Fruit fly (Drosophila melanogaster): Measurements from ENCODE around the gene shps.

shps gene

DNA sequence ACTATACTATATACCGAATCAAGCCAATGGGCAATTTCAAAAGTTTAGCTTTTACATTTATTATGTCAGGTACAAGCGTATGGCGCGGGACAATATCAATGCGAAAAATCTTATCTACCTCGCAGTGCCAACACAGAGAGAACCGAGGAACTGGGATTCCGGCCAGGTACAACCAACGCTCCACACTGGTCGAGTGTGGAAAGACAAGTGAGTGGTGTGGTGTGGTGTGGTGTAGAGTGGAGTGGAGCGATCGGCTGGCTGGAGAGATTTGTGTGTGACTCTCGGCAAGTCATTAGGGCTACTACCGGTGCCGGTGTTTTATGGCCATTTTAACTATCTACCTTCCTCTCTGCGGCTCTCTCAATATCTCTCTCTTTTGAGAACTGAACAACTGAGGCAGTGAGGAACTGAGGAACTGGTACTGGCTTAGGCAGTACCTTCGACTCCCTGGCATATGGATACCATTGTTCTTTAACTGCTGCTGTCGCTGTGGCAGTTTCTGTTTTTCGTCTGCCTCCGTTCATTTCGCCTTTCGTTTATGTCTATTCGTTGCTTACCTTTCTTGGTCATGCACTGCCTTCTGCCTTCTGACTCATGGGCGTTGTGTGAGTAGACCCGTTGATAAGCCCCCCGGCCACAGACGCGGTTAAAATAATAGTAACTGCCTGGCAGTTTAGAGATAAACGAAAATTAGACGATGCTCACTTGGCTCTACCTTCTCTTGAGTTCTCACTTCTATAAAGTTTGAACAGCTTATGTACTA lies 19.9 kb upstream of the shps start (continued):
- TF ChIP-seq cad (GFP tag; optimal IDR thresholded peaks at IDR 0.05) (peak; percentile 91), BEAF-32 (GFP tag; optimal IDR thresholded peaks at IDR 0.05) (no peak), Mes4 (GFP tag; optimal IDR thresholded peaks at IDR 0.05) (peak; percentile 75), crp (GFP tag; optimal IDR thresholded peaks at IDR 0.05) (no peak), wek (GFP tag; optimal IDR thresholded peaks at IDR 0.05) (peak; percentile 67), Atf-2 (GFP tag; optimal IDR thresholded peaks at IDR 0.05) (peak; percentile 88), eve (GFP tag; optimal IDR thresholded peaks at IDR 0.05) (peak in 1 of 2 experiments; percentile 73), CG18619 (GFP tag; optimal IDR thresholded peaks at IDR 0.05) (peak; percentile 90), CG4820 (GFP tag; optimal IDR thresholded peaks at IDR 0.05) (peak; percentile 85), CG1602 (GFP tag; optimal IDR thresholded peaks at IDR 0.05) (peak; percentile 85), sob (GFP tag; IDR thresholded peaks at IDR 0.05) (peak; percentile 88), tup (GFP tag; optimal IDR thresholded peaks at IDR 0.05) (peak; percentile 86), Jarid2 (GFP tag; optimal IDR thresholded peaks at IDR 0.05) (peak; percentile 45), CG11456 (GFP tag; IDR thresholded peaks at IDR 0.05) (peak; percentile 91), CG14710 (tag; optimal IDR thresholded peaks at IDR 0.05) (peak; percentile 83), CG11247 (GFP tag; IDR thresholded peaks at IDR 0.05) (peak; percentile 87), CG32772 (GFP tag; IDR thresholded peaks at IDR 0.05) (peak; percentile 89), Fer3 (tag; optimal IDR thresholded peaks at IDR 0.05) (peak; percentile 89), Dip3 (GFP tag; optimal IDR thresholded peaks at IDR 0.05) (peak; percentile 95), tna (GFP tag; IDR thresholded peaks at IDR 0.05; ENCODE audit: partially characterized antibody) (no peak), kni (GFP tag; optimal IDR thresholded peaks at IDR 0.05) (peak; percentile 84), Rfx (GFP tag; IDR thresholded peaks at IDR 0.05) (peak; percentile 93), HLHmδ (GFP tag; optimal IDR thresholded peaks at IDR 0.05) (peak; percentile 24), Aef1 (GFP tag; IDR thresholded peaks at IDR 0.05) (peak; percentile 73), CG5180 (GFP tag; optimal IDR thresholded peaks at IDR 0.05) (peak; percentile 73), CG16779 (GFP tag; IDR thresholded peaks at IDR 0.05) (peak; percentile 82), CG12155 (GFP tag; optimal IDR thresholded peaks at IDR 0.05) (peak; percentile 91), CG6689 (GFP tag; IDR thresholded peaks at IDR 0.05) (peak; percentile 88), Camta (GFP tag; optimal IDR thresholded peaks at IDR 0.05) (peak; percentile 85), CG5245 (GFP tag; optimal IDR thresholded peaks at IDR 0.05) (peak; percentile 82), wdn (GFP tag; IDR thresholded peaks at IDR 0.05) (peak; percentile 90), CG11696 (GFP tag; IDR thresholded peaks at IDR 0.05) (peak; percentile 99), klu (GFP tag; IDR thresholded peaks at IDR 0.05) (peak; percentile 77), CG12744 (GFP tag; optimal IDR thresholded peaks at IDR 0.05) (peak; percentile 72), E2f2 (GFP tag; IDR thresholded peaks at IDR 0.05) (peak; percentile 62), CG15269 (tag; optimal IDR thresholded peaks at IDR 0.05) (peak; percentile 91), CG4854 (GFP tag; optimal IDR thresholded peaks at IDR 0.05) (peak; percentile 71), NK7.1 (GFP tag; optimal IDR thresholded peaks at IDR 0.05) (peak; percentile 81), btn (GFP tag; optimal IDR thresholded peaks at IDR 0.05) (peak; percentile 85), Chrac-16 (GFP tag; optimal IDR thresholded peaks at IDR 0.05) (peak; percentile 91), dati (GFP tag; IDR thresholded peaks at IDR 0.05) (0 out of 2 replicates have a peak, but pooled peaks have one; percentile 36), CG3726 (GFP tag; IDR thresholded peaks at IDR 0.05) (peak; percentile 80; the same call in 2 of the 3 replicates), pho (GFP tag; optimal IDR thresholded peaks at IDR 0.05) (peak; percentile 89), CG7987 (GFP tag; optimal IDR thresholded peaks at IDR 0.05) (peak; percentile 81), CG7556 (GFP tag; optimal IDR thresholded peaks at IDR 0.05) (peak; percentile 91), CG10959 (GFP tag; IDR thresholded peaks at IDR 0.05) (peak; percentile 80), dimm (GFP tag; IDR thresholded peaks at IDR 0.05) (peak; percentile 74), CG3281 (GFP tag; optimal IDR thresholded peaks at IDR 0.05) (peak; percentile 90), Ptx1 (GFP tag; IDR thresholded peaks at IDR 0.05) (peak; percentile 89)

Measured in whole organism, embryonic.